Worm (Caenorhabditis elegans): ENCODE data around the gene Y73F8A.35.
A peak's percentile ranks its signal among the peaks of the same experiment; 100 is the strongest.

DNA sequence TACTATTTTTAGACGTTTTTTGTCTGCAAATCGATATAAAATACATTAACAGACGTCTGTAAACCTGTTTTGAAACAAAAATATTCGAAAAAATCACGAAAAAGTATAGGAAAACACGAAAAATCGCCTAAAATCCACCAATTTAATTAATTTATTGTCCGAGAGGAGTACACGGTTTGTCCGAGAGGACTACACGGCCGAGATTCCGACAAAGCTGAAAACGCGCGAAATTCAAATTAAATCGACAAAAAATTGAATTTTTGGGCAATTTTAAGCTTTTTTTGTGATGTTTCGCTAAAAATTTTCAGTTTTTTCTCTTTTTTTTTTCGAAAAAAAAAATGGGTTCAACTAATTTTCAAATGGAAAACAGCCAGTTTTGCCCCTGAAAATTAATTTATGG, 13.3 kb downstream of the Y73F8A.35 start:
- TF ChIP-seq med-1 (GFP tag; optimal IDR thresholded peaks at IDR 0.05; ENCODE audit: insufficient read depth) (no peak), ztf-23 (GFP tag; IDR thresholded peaks at IDR 0.05) (0 out of 2 replicates have a peak, but pooled peaks have one; percentile 12), klf-2 (GFP tag; conservative IDR thresholded peaks at IDR 0.05) (no peak), flt-1 (GFP tag; IDR thresholded peaks at IDR 0.05) (no peak), tab-1 (GFP tag; IDR thresholded peaks at IDR 0.05) (no peak), ztf-29 (GFP tag; IDR thresholded peaks at IDR 0.05) (no peak), T22C8.4 (GFP tag; IDR thresholded peaks at IDR 0.05) (no peak), ref-1 (GFP tag; conservative IDR thresholded peaks at IDR 0.05) (no peak)
